Worm (Caenorhabditis elegans) whole organism, young adult: Measurements from ENCODE around the gene F45E10.2.

Experiments
- Y95B8A.8 ChIP-seq: fragments of 200-800 bp; sonication (Bioruptor generic); IDR thresholded peaks from 2 replicates; pipeline ENCODE4 v1.3.6; 2022; ENCODE audit warnings: missing genetic modification reagents, missing genetic modification characterization, missing compliant biosample characterization
- ceh-40 ChIP-seq: fragments of 200-800 bp; sonication (Bioruptor generic); IDR thresholded peaks from 2 replicates; pipeline ENCODE4 v1.3.6; 2022; ENCODE audit warnings: missing genetic modification characterization, missing compliant biosample characterization
- gei-17 ChIP-seq: fragments of 200-800 bp; sonication (Bioruptor generic); optimal IDR thresholded peaks from 2 replicates; lab custom pipeline; 2018; ENCODE audit warnings: mild to moderate bottlenecking, missing genetic modification characterization, missing compliant biosample characterization
- hrde-1 ChIP-seq: sonication (generic microtip); optimal IDR thresholded peaks from 2 replicates; lab custom pipeline; 2016; ENCODE audit warnings: missing genetic modification characterization, mild to moderate bottlenecking, missing compliant biosample characterization, moderate library complexity, missing genotype, missing genetic modification reagents, borderline replicate concordance
- lin-35 ChIP-seq, 3 experiments: fragments of 150-350 bp in 2 of 3; sonication (generic microtip) in 1 of 3; optimal IDR thresholded peaks; 2 replicates each; lab custom pipeline; 2014 to 2018; ENCODE audit warnings: missing biosample characterization in 3 of 3, missing genetic modification characterization in 3 of 3, missing genetic modification reagents in 3 of 3
- mes-4 ChIP-seq: sonication (generic microtip); optimal IDR thresholded peaks from 2 replicates; lab custom pipeline; 2016; ENCODE audit warnings: missing genotype, missing genetic modification characterization, missing compliant biosample characterization
- snpc-4 ChIP-seq, 5 experiments: fragments of 150-350 bp in 1 of 5; sonication (generic microtip) in 4 of 5; optimal IDR thresholded peaks; 2 replicates each; lab custom pipeline; 2014 to 2018; ENCODE audit warnings: missing genetic modification characterization in 5 of 5, missing biosample characterization in 3 of 5, antibody characterized with exemption in 2 of 5, mild to moderate bottlenecking in 2 of 5, missing compliant biosample characterization in 2 of 5, missing genotype in 2 of 5, moderate library complexity in 2 of 5, missing genetic modification reagents in 1 of 5
- sptf-2 ChIP-seq: fragments of 200-800 bp; sonication (Bioruptor generic); optimal IDR thresholded peaks from 2 replicates; lab custom pipeline; 2018; ENCODE audit warnings: mild to moderate bottlenecking, missing genetic modification characterization, missing compliant biosample characterization
- unc-130 ChIP-seq: sonication (generic microtip); optimal IDR thresholded peaks from 2 replicates; lab custom pipeline; 2016; ENCODE audit warnings: missing genetic modification reagents, missing genetic modification characterization, missing compliant biosample characterization

DNA sequence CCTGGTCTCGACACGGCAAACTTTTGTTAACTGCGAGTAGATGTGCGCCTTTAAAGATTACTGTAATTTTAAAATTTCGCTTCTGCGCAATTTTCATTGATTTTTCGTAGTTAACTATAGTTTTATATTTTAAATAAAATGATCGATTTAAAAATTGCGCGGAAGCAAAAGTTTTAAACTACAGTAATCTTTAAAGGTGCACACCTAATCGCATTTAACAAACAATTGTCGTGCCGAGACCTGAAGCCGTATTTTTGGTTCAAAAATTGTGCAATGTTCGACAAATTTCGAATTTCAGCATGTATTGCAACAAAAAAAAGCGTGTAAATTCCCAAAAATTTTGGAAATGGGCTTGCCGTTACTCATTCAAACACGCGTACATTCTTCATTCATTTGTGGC lies 39.3 kb upstream of the F45E10.2 start:
- TF ChIP-seq hrde-1 (tag; lab: Kevin White, UChicago) (no peak), mes-4 (tag; lab: Kevin White, UChicago) (no peak), snpc-4 (GFP tag; optimal IDR thresholded peaks at IDR 0.05; lab: Kevin White, UChicago) (no peak), snpc-4 (tag; optimal IDR thresholded peaks at IDR 0.05; lab: Kevin White, UChicago) (no peak), Y95B8A.8 (GFP tag; lab: Robert Waterston, UW) (no peak), lin-35 (GFP tag; optimal IDR thresholded peaks at IDR 0.05; lab: Kevin White, UChicago) (no peak), unc-130 (GFP tag; lab: Kevin White, UChicago) (no peak), ceh-40 (GFP tag; lab: Robert Waterston, UW) (no peak), gei-17 (no peak), sptf-2 (GFP tag; lab: Kevin White, UChicago) (no peak)
